Worm (Caenorhabditis elegans): ENCODE data around the gene nhr-213.

Gene nhr-213

DNA sequence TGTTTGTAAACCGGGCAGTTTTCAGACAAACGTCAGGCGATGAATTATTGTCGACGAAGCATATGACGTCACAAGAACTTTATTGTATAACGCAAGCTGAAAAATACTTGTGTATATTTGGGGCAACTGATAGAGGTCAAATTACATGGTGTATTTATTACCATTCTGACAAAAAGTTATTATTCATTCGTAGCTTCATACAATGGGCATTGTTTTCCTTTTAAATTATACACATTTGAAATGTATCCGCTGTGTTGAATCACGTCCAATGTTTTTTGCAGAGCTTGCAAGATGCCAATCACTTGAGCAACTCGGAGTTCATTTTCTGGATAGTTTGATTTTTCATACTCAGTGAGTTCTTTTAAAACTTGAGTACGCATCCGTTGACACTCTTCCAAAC lies 26.4 kb upstream of the nhr-213 start, which contains the start of gene F35E8.13:
F35E8.13 (plus strand) TSS at position 301 of the 400 bp plus-strand sequence.
- TF ChIP-seq tbx-37 (GFP tag; conservative IDR thresholded peaks at IDR 0.05) (no peak), scrt-1 (GFP tag; IDR thresholded peaks at IDR 0.05) (no peak), hmg-4 (GFP tag; optimal IDR thresholded peaks at IDR 0.05) (no peak), F13C5.2 (tag; optimal IDR thresholded peaks at IDR 0.05) (no peak), ama-1 (optimal IDR thresholded peaks at IDR 0.05) (no peak), B0310.2 (tag; optimal IDR thresholded peaks at IDR 0.05) (no peak), hnd-1 (tag; optimal IDR thresholded peaks at IDR 0.05) (no peak), ceh-36 (tag; optimal IDR thresholded peaks at IDR 0.05) (no peak), tra-4 (tag; optimal IDR thresholded peaks at IDR 0.05) (no peak), sea-1 (GFP tag; conservative IDR thresholded peaks at IDR 0.05) (no peak), ets-7 (tag; optimal IDR thresholded peaks at IDR 0.05) (no peak), tbx-11 (GFP tag; IDR thresholded peaks at IDR 0.05) (no peak), aly-1 (tag; optimal IDR thresholded peaks at IDR 0.05) (no peak), hmbx-1 (tag; optimal IDR thresholded peaks at IDR 0.05) (no peak), pes-1 (GFP tag; IDR thresholded peaks at IDR 0.05) (no peak)

ce11 chrV:15921102-15921501 lies 24.5 kb upstream of the nhr-213 start, which contains the start of gene cdr-1:
Gene cdr-1 (plus strand): TSS chrV:15921309.
- TF ChIP-seq hmg-4 (GFP tag; optimal IDR thresholded peaks at IDR 0.05): no peak
- TF ChIP-seq F13C5.2 (tag; optimal IDR thresholded peaks at IDR 0.05): no peak
- TF ChIP-seq tbx-37 (GFP tag; conservative IDR thresholded peaks at IDR 0.05): no peak
- TF ChIP-seq tra-4 (tag; optimal IDR thresholded peaks at IDR 0.05): no peak
- TF ChIP-seq ceh-36 (tag; optimal IDR thresholded peaks at IDR 0.05): no peak
- TF ChIP-seq flt-1 (GFP tag; IDR thresholded peaks at IDR 0.05): no peak
- no peak for TF ChIP-seq ceh-13 (GFP tag; optimal IDR thresholded peaks at IDR 0.05)
- no peak for TF ChIP-seq B0310.2 (tag; optimal IDR thresholded peaks at IDR 0.05)
- TF ChIP-seq hnd-1 (tag; optimal IDR thresholded peaks at IDR 0.05): no peak
- no peak for TF ChIP-seq sea-1 (GFP tag; conservative IDR thresholded peaks at IDR 0.05)
- TF ChIP-seq ama-1 (optimal IDR thresholded peaks at IDR 0.05): no peak
- TF ChIP-seq scrt-1 (GFP tag; IDR thresholded peaks at IDR 0.05): no peak
- no peak for TF ChIP-seq ets-7 (tag; optimal IDR thresholded peaks at IDR 0.05)
- TF ChIP-seq pes-1 (GFP tag; IDR thresholded peaks at IDR 0.05): no peak
- no peak for TF ChIP-seq aly-1 (tag; optimal IDR thresholded peaks at IDR 0.05)
- no peak for TF ChIP-seq hmbx-1 (tag; optimal IDR thresholded peaks at IDR 0.05)
- TF ChIP-seq tbx-11 (GFP tag; IDR thresholded peaks at IDR 0.05): no peak

- TF ChIP-seq tbx-11 (GFP tag; IDR thresholded peaks at IDR 0.05) (no peak), pes-1 (GFP tag; IDR thresholded peaks at IDR 0.05) (no peak), ceh-13 (GFP tag; optimal IDR thresholded peaks at IDR 0.05) (no peak)
These were observed 23.7 kb upstream of the nhr-213 start, which contains the start of gene F35E8.10 for ce11 chrV:15920273-15920672. Gene F35E8.10 (minus strand): TSS chrV:15920373.

DNA sequence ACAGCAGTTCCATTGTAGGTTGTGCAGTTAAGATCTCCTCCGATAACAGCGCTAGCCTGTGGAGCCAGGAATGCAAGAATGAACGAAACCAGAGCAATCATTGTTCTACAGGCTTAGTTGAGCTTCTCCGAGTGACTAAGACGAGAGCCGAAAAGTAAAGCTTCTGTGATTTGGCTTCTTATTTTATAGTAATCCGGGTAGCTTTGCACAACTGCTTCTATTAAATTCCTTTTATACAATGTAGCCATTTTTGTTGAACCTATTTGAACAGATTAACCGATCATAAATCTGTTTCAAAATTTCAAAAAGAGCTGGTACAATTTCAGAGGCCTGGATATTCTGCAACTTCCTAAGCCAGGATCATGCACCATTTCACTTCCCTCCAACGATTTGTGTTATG lies 20.9 kb upstream of the nhr-213 start, which contains the start of gene F35E8.9:
F35E8.9 (minus strand) TSS at position 101 of the 400 bp plus-strand sequence.
- TF ChIP-seq hmg-4 (GFP tag; optimal IDR thresholded peaks at IDR 0.05) (no peak), scrt-1 (GFP tag; IDR thresholded peaks at IDR 0.05) (no peak), flt-1 (GFP tag; IDR thresholded peaks at IDR 0.05) (no peak), B0310.2 (tag; optimal IDR thresholded peaks at IDR 0.05) (no peak), ceh-36 (tag; optimal IDR thresholded peaks at IDR 0.05) (no peak), pes-1 (GFP tag; IDR thresholded peaks at IDR 0.05) (no peak), aly-1 (tag; optimal IDR thresholded peaks at IDR 0.05) (no peak), hmbx-1 (tag; optimal IDR thresholded peaks at IDR 0.05) (no peak), F13C5.2 (tag; optimal IDR thresholded peaks at IDR 0.05) (no peak), sea-1 (GFP tag; conservative IDR thresholded peaks at IDR 0.05) (no peak), tra-4 (tag; optimal IDR thresholded peaks at IDR 0.05) (no peak), hnd-1 (tag; optimal IDR thresholded peaks at IDR 0.05) (no peak), ceh-13 (GFP tag; optimal IDR thresholded peaks at IDR 0.05) (no peak), tbx-11 (GFP tag; IDR thresholded peaks at IDR 0.05) (no peak), ama-1 (optimal IDR thresholded peaks at IDR 0.05) (no peak), tbx-37 (GFP tag; conservative IDR thresholded peaks at IDR 0.05) (no peak), ets-7 (tag; optimal IDR thresholded peaks at IDR 0.05) (no peak)

DNA sequence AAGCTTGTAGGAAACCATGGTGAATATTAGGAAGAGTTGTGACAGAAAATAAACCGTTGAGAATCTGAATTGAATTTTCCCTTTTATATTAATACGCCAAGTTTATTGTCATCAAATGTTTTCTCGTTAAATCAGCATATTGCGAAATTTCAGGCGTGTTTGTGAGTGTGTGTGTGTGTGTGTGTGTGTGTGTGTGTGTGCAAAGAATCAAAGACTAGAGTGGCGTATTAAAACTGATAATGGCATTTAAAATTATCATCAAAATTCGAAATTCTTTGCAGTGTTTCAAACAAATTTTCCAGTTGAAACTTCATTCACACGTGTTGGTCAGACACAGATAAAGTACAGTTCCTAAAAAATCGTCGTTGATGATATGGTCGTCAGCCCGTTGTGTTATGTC lies 19.3 kb upstream of the nhr-213 start, which contains the start of gene gst-38:
gst-38 (minus strand) TSS at position 152 of the 400 bp plus-strand sequence.
- TF ChIP-seq scrt-1 (GFP tag; IDR thresholded peaks at IDR 0.05) (no peak), hnd-1 (tag; optimal IDR thresholded peaks at IDR 0.05) (no peak), aly-1 (tag; optimal IDR thresholded peaks at IDR 0.05) (no peak), sea-1 (GFP tag; conservative IDR thresholded peaks at IDR 0.05) (no peak), hmbx-1 (tag; optimal IDR thresholded peaks at IDR 0.05) (no peak), ceh-13 (GFP tag; optimal IDR thresholded peaks at IDR 0.05) (no peak), tbx-11 (GFP tag; IDR thresholded peaks at IDR 0.05) (no peak), pes-1 (GFP tag; IDR thresholded peaks at IDR 0.05) (no peak), tra-4 (tag; optimal IDR thresholded peaks at IDR 0.05) (no peak), B0310.2 (tag; optimal IDR thresholded peaks at IDR 0.05) (no peak), ama-1 (optimal IDR thresholded peaks at IDR 0.05) (no peak), ceh-36 (tag; optimal IDR thresholded peaks at IDR 0.05) (no peak), tbx-37 (GFP tag; conservative IDR thresholded peaks at IDR 0.05) (no peak), ets-7 (tag; optimal IDR thresholded peaks at IDR 0.05) (no peak), hmg-4 (GFP tag; optimal IDR thresholded peaks at IDR 0.05) (no peak)

DNA sequence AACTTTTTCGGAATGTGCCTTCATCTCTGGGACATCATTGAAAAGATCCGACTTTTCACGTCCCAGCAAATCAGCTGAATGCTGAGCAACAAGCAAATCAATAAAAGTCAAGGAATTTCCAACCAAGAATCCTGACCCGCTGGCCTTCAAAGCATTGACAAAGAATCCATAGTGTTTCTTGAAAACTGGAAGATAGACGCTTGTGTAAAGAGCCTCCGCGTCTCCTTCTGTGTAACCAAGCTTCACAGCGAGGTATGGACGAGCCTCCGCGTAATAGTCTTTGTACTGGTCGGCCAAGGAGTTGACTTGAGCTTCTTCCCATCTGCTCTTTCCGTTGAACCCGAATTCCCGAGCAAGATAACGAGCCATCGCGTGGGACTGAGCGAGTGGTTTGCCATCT lies 18.7 kb upstream of the nhr-213 start:
- TF ChIP-seq B0310.2 (tag; optimal IDR thresholded peaks at IDR 0.05) (no peak), pes-1 (GFP tag; IDR thresholded peaks at IDR 0.05) (no peak), flt-1 (GFP tag; IDR thresholded peaks at IDR 0.05) (no peak)

DNA sequence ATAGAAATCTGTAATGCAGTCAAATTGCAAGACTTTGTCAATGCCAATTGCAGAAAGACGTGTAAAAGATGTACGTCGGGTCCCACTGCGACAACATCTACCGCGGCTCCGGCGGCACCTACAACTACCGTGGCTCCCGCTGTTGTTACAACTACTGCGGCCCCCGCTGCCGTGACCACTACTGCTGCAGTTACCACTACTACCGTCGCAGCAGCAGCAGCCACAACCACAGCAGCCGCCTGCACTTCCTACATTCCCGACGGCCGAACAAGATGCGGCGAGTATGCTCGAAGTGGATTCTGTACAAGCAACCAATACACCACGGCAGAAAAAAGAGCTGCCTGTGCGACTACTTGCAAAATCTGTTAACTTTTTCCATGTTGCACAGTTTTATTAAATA lies 18.2 kb upstream of the nhr-213 start:
- TF ChIP-seq tbx-37 (GFP tag; conservative IDR thresholded peaks at IDR 0.05) (no peak), ets-7 (tag; optimal IDR thresholded peaks at IDR 0.05) (no peak), ama-1 (optimal IDR thresholded peaks at IDR 0.05) (no peak), sea-1 (GFP tag; conservative IDR thresholded peaks at IDR 0.05) (no peak), aly-1 (tag; optimal IDR thresholded peaks at IDR 0.05) (no peak), hmg-4 (GFP tag; optimal IDR thresholded peaks at IDR 0.05) (no peak), B0310.2 (tag; optimal IDR thresholded peaks at IDR 0.05) (no peak), hnd-1 (tag; optimal IDR thresholded peaks at IDR 0.05) (no peak), F13C5.2 (tag; optimal IDR thresholded peaks at IDR 0.05) (no peak), tbx-11 (GFP tag; IDR thresholded peaks at IDR 0.05) (no peak), ceh-13 (GFP tag; optimal IDR thresholded peaks at IDR 0.05) (no peak), hmbx-1 (tag; optimal IDR thresholded peaks at IDR 0.05) (no peak), scrt-1 (GFP tag; IDR thresholded peaks at IDR 0.05) (no peak), ceh-36 (tag; optimal IDR thresholded peaks at IDR 0.05) (no peak), pes-1 (GFP tag; IDR thresholded peaks at IDR 0.05) (no peak), flt-1 (GFP tag; IDR thresholded peaks at IDR 0.05) (no peak), tra-4 (tag; optimal IDR thresholded peaks at IDR 0.05) (no peak)
